Worm (Caenorhabditis elegans): ENCODE measurements around the gene C38C3.4.

Gene C38C3.4

ce11 chrV:1471078-1471969, 10.5 kb upstream of the C38C3.4 start (continued):
- no peak for TF ChIP-seq lin-15B (tag; optimal IDR thresholded peaks at IDR 0.05)
- peak; percentile 18 for TF ChIP-seq F37D6.2 (tag; optimal IDR thresholded peaks at IDR 0.05)
- peak; percentile 87 for TF ChIP-seq dpl-1 (GFP tag; optimal IDR thresholded peaks at IDR 0.05)
- no peak for TF ChIP-seq gei-8 (GFP tag; optimal IDR thresholded peaks at IDR 0.05)
- TF ChIP-seq lin-29 (GFP tag; IDR thresholded peaks at IDR 0.05): no peak
- no peak for TF ChIP-seq mxl-2 (GFP tag; conservative IDR thresholded peaks at IDR 0.05)
- TF ChIP-seq unc-130 (GFP tag; optimal IDR thresholded peaks at IDR 0.05): peak; percentile 47
- no peak for TF ChIP-seq tra-1 (GFP tag; IDR thresholded peaks at IDR 0.05)
- no peak for TF ChIP-seq fos-1 (tag; optimal IDR thresholded peaks at IDR 0.05)
- TF ChIP-seq T26A8.4 (GFP tag; IDR thresholded peaks at IDR 0.05): no peak
- TF ChIP-seq cey-2 (tag; optimal IDR thresholded peaks at IDR 0.05; ENCODE audit: borderline replicate concordance, insufficient read depth): no peak
- no peak for TF ChIP-seq F44E2.7 (GFP tag; IDR thresholded peaks at IDR 0.05)
- no peak for TF ChIP-seq ztf-11 (tag; optimal IDR thresholded peaks at IDR 0.05)
- TF ChIP-seq zag-1 (tag; optimal IDR thresholded peaks at IDR 0.05): no peak
- TF ChIP-seq Y5F2A.4 (GFP tag; optimal IDR thresholded peaks at IDR 0.05): no peak
- TF ChIP-seq duxl-1 (tag; optimal IDR thresholded peaks at IDR 0.05; ENCODE audit: poor library complexity): no peak
- no peak for TF ChIP-seq pqm-1 (tag; optimal IDR thresholded peaks at IDR 0.05)
- TF ChIP-seq ceh-32 (tag; optimal IDR thresholded peaks at IDR 0.05; ENCODE audit: poor library complexity): no peak
- TF ChIP-seq rbr-2 (tag; optimal IDR thresholded peaks at IDR 0.05): peak; percentile 7
- no peak for TF ChIP-seq F10B5.3 (tag; optimal IDR thresholded peaks at IDR 0.05)
- 0 out of 2 replicates have a peak, but pooled peaks have one; percentile 16 for TF ChIP-seq ctbp-1 (GFP tag; IDR thresholded peaks at IDR 0.05)
- no peak for TF ChIP-seq nhr-76 (tag; optimal IDR thresholded peaks at IDR 0.05)
- TF ChIP-seq zip-2 (tag; optimal IDR thresholded peaks at IDR 0.05): no peak
- no peak for TF ChIP-seq nhr-41 (GFP tag; IDR thresholded peaks at IDR 0.05)
- no peak for TF ChIP-seq saeg-2 (GFP tag; IDR thresholded peaks at IDR 0.05)
- no peak for TF ChIP-seq zfp-2 (tag; optimal IDR thresholded peaks at IDR 0.05)
- TF ChIP-seq egl-27 (tag; optimal IDR thresholded peaks at IDR 0.05): no peak
- peak; percentile 17 for TF ChIP-seq hlh-30 (tag; optimal IDR thresholded peaks at IDR 0.05; ENCODE audit: insufficient read depth)
- TF ChIP-seq ZK337.2 (GFP tag; IDR thresholded peaks at IDR 0.05): 0 out of 2 replicates have a peak, but pooled peaks have one; percentile 14
- TF ChIP-seq nhr-6 (tag; optimal IDR thresholded peaks at IDR 0.05): peak; percentile 53
- no peak for TF ChIP-seq nhr-48 (tag; optimal IDR thresholded peaks at IDR 0.05)
- TF ChIP-seq zip-11 (GFP tag; IDR thresholded peaks at IDR 0.05): no peak
- TF ChIP-seq ceh-20 (GFP tag; IDR thresholded peaks at IDR 0.05): no peak
- no peak for TF ChIP-seq nhr-237 (tag; optimal IDR thresholded peaks at IDR 0.05)
- no peak for TF ChIP-seq mdt-29 (GFP tag; IDR thresholded peaks at IDR 0.05)
- no peak for TF ChIP-seq nhr-42 (GFP tag; IDR thresholded peaks at IDR 0.05)
- no peak for TF ChIP-seq F49E8.2 (tag; optimal IDR thresholded peaks at IDR 0.05; ENCODE audit: borderline replicate concordance)
- no peak for TF ChIP-seq lir-3 (tag; optimal IDR thresholded peaks at IDR 0.05)
- TF ChIP-seq mdl-1 (tag; optimal IDR thresholded peaks at IDR 0.05): peak in 1 of 2 experiments; percentile 31
- TF ChIP-seq pha-4 (GFP tag; IDR thresholded peaks at IDR 0.05): no peak
- no peak for TF ChIP-seq pha-4 (tag; optimal IDR thresholded peaks at IDR 0.05)
- TF ChIP-seq ceh-82 (tag; optimal IDR thresholded peaks at IDR 0.05): no peak
- TF ChIP-seq lin-1 (GFP tag; IDR thresholded peaks at IDR 0.05): no peak
- peak; percentile 77 for TF ChIP-seq mes-2 (tag; optimal IDR thresholded peaks at IDR 0.05; ENCODE audit: poor library complexity, severe bottlenecking)
- no peak for TF ChIP-seq hif-1 (tag; optimal IDR thresholded peaks at IDR 0.05)
- no peak for TF ChIP-seq snpc-4 (tag; optimal IDR thresholded peaks at IDR 0.05)
- TF ChIP-seq madf-9 (GFP tag; conservative IDR thresholded peaks at IDR 0.05): no peak
- TF ChIP-seq madf-5 (GFP tag; IDR thresholded peaks at IDR 0.05): no peak
- no peak for TF ChIP-seq ceh-44 (GFP tag; IDR thresholded peaks at IDR 0.05)
